Fruit fly (Drosophila melanogaster) whole organism, adult: Measurements from ENCODE around the gene Hers.
"Not testable (repeated sequence)": the region's sequence is repeated elsewhere in the genome, so short reads cannot be mapped to it uniquely, and the experiment has no call there.

Source experiments
- CG1620 ChIP-seq: fragments of 200-800 bp; sonication (Bioruptor generic); optimal IDR thresholded peaks from 2 replicates; lab custom pipeline; 2016; ENCODE audit warnings: missing biosample characterization, missing genetic modification characterization
- Hr96 ChIP-seq: fragments of 200-800 bp; sonication (Bioruptor generic); optimal IDR thresholded peaks from 2 replicates; lab custom pipeline; 2016; ENCODE audit warnings: missing biosample characterization, missing genetic modification characterization
- Mnt ChIP-seq: fragments of 200-800 bp; sonication (Bioruptor generic); optimal IDR thresholded peaks from 2 replicates; lab custom pipeline; 2016; ENCODE audit warnings: missing biosample characterization, mild to moderate bottlenecking, missing genetic modification characterization
- bab1 ChIP-seq: fragments of 200-800 bp; sonication (Bioruptor generic); optimal IDR thresholded peaks from 3 replicates; lab custom pipeline; 2019; ENCODE audit warnings: missing biosample characterization, mild to moderate bottlenecking, missing genetic modification characterization, moderate library complexity
- cic ChIP-seq: fragments of 200-800 bp; sonication (Bioruptor generic); optimal IDR thresholded peaks from 2 replicates; lab custom pipeline; 2017; ENCODE audit warnings: missing biosample characterization, mild to moderate bottlenecking, missing genetic modification characterization, moderate library complexity
- kay ChIP-seq: fragments of 200-800 bp; sonication (Bioruptor generic); peaks from one replicate; lab custom pipeline; 2016; ENCODE audit warnings: missing biosample characterization, missing genetic modification characterization, borderline replicate concordance

DNA sequence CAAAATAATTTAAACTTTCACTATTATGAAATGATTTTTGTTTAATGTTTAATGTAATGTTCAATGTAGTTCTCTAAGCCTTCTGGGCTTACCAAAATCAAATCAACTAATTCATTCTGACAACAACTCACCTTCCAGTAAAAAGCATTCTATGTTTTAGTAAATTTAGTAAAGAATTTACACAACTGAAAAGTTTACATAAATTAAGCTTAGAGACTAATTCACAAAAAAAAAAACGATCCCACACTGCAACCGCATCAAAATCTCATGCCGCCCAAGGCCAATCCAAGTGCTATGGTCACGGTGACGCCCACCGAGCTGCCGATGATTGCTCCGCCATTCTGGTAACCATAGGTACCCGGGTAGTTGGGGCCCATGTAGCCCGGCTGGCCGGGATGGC lies 72.9 kb downstream of the Hers start, which contains the start of gene CG45491:
- not testable (repeated sequence) for TF ChIP-seq CG1620 (GFP tag; lab: Kevin White, UChicago); cic (GFP tag; lab: Kevin White, UChicago); Mnt; bab1 (GFP tag; lab: Kevin White, UChicago); kay; Hr96 (GFP tag; lab: Kevin White, UChicago)
